Worm (Caenorhabditis elegans): ENCODE data around the gene mdl-1.

Gene mdl-1

ce11 chrX:6735494-6735893 lies 6.7 kb upstream of the mdl-1 start (continued):
- TF ChIP-seq F55B11.4 (tag; optimal IDR thresholded peaks at IDR 0.05; ENCODE audit: borderline replicate concordance, insufficient read depth) (no peak), somi-1 (GFP tag; optimal IDR thresholded peaks at IDR 0.05) (peak; percentile 62), nhr-27 (tag; optimal IDR thresholded peaks at IDR 0.05) (no peak), nhr-179 (tag; optimal IDR thresholded peaks at IDR 0.05) (no peak), K12H6.12 (tag; optimal IDR thresholded peaks at IDR 0.05) (no peak), ceh-40 (GFP tag; IDR thresholded peaks at IDR 0.05) (no peak), ZK185.1 (tag; optimal IDR thresholded peaks at IDR 0.05; ENCODE audit: poor library complexity, severe bottlenecking) (no peak), egrh-3 (GFP tag; IDR thresholded peaks at IDR 0.05) (no peak), zfh-2 (GFP tag; conservative IDR thresholded peaks at IDR 0.05) (no peak), F22D6.2 (tag; optimal IDR thresholded peaks at IDR 0.05) (no peak), repo-1 (tag; optimal IDR thresholded peaks at IDR 0.05) (no peak), F52B5.7 (tag; optimal IDR thresholded peaks at IDR 0.05) (no peak), egl-18 (GFP tag; IDR thresholded peaks at IDR 0.05) (no peak), ama-1 (optimal IDR thresholded peaks at IDR 0.05) (no peak), ama-1 (GFP tag; optimal IDR thresholded peaks at IDR 0.05) (no peak), ztf-3 (GFP tag; optimal IDR thresholded peaks at IDR 0.05) (no peak), lag-1 (GFP tag; IDR thresholded peaks at IDR 0.05) (no peak), nhr-80 (tag; optimal IDR thresholded peaks at IDR 0.05) (no peak), ceh-91 (GFP tag; IDR thresholded peaks at IDR 0.05) (no peak), C06A6.2 (GFP tag; conservative IDR thresholded peaks at IDR 0.05) (0 out of 2 replicates have a peak, but pooled peaks have one; percentile 51), zim-3 (tag; optimal IDR thresholded peaks at IDR 0.05) (no peak), gei-17 (GFP tag; optimal IDR thresholded peaks at IDR 0.05) (peak; percentile 23), atf-7 (tag; optimal IDR thresholded peaks at IDR 0.05) (no peak), lin-54 (GFP tag; optimal IDR thresholded peaks at IDR 0.05) (no peak)

ce11 chrX:6736358-6736991 lies 5.7 kb upstream of the mdl-1 start:
- TF ChIP-seq atf-7 (tag; optimal IDR thresholded peaks at IDR 0.05) (peak; percentile 78), fkh-3 (tag; optimal IDR thresholded peaks at IDR 0.05) (no peak), rec-8 (tag; optimal IDR thresholded peaks at IDR 0.05) (no peak), cebp-2 (GFP tag; IDR thresholded peaks at IDR 0.05) (no peak), aptf-3 (GFP tag; IDR thresholded peaks at IDR 0.05) (no peak), ekl-4 (GFP tag; IDR thresholded peaks at IDR 0.05) (peak; percentile 24; the same call in 1 of the 2 replicates), F57C9.4 (tag; optimal IDR thresholded peaks at IDR 0.05) (no peak), xnd-1 (tag; optimal IDR thresholded peaks at IDR 0.05) (no peak), nfyb-1 (GFP tag; IDR thresholded peaks at IDR 0.05) (no peak), Y56A3A.18 (GFP tag; IDR thresholded peaks at IDR 0.05) (no peak), nhr-80 (tag; optimal IDR thresholded peaks at IDR 0.05) (peak; percentile 85), bed-2 (GFP tag; IDR thresholded peaks at IDR 0.05) (no peak), cebp-1 (GFP tag; IDR thresholded peaks at IDR 0.05) (no peak), cebp-1 (tag; optimal IDR thresholded peaks at IDR 0.05) (peak; percentile 34), B0261.1 (tag; optimal IDR thresholded peaks at IDR 0.05) (no peak), ccch-3 (GFP tag; optimal IDR thresholded peaks at IDR 0.05) (no peak), C06A6.2 (GFP tag; conservative IDR thresholded peaks at IDR 0.05) (0 out of 2 replicates have a peak, but pooled peaks have one; percentile 21), pbrm-1 (GFP tag; IDR thresholded peaks at IDR 0.05) (no peak), chd-7 (tag; optimal IDR thresholded peaks at IDR 0.05) (peak; percentile 63), snpc-3.4 (tag; optimal IDR thresholded peaks at IDR 0.05) (no peak), nfya-2 (GFP tag; IDR thresholded peaks at IDR 0.05) (no peak), ets-4 (GFP tag; optimal IDR thresholded peaks at IDR 0.05) (no peak), ztf-28 (GFP tag; IDR thresholded peaks at IDR 0.05) (no peak), B0336.3 (GFP tag; IDR thresholded peaks at IDR 0.05) (0 out of 2 replicates have a peak, but pooled peaks have one; percentile 18), dpff-1 (tag; optimal IDR thresholded peaks at IDR 0.05) (no peak), F10E7.11 (tag; optimal IDR thresholded peaks at IDR 0.05) (no peak), hrde-1 (tag; optimal IDR thresholded peaks at IDR 0.05; ENCODE audit: borderline replicate concordance) (no peak), repo-1 (tag; optimal IDR thresholded peaks at IDR 0.05) (no peak), attf-5 (GFP tag; optimal IDR thresholded peaks at IDR 0.05) (peak; percentile 11)

Measured in whole organism, young adult.